Fruit fly (Drosophila melanogaster): ENCODE data around the gene Gr64e.

Gene Gr64e

DNA sequence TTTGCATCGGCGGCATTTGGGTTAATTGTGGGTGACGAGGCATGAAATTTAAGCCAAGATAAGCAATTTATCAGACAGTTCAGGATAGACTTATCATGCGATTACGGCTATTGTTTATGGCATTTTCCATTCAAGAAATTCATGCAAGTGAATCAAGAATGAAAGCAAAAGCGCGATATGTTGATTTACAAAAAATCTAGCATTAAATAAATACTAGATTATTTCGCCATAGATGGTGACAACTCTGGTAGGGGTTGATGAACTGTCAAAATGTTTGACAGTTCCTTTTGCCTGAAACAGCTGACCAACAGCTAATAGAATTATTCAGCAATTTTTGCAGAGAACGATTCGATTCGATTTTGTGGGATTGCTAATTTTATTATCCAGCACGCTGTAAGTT lies 37.1 kb downstream of the Gr64e start, which contains the start of gene CG32259:
CG32259 (plus strand) TSS at position 301 of the 400 bp plus-strand sequence.
- TF ChIP-seq CG12391 (tag; optimal IDR thresholded peaks at IDR 0.05) (no peak), CG6654 (GFP tag; optimal IDR thresholded peaks at IDR 0.05) (no peak), CG5953 (GFP tag; IDR thresholded peaks at IDR 0.05) (no peak), CG14441 (GFP tag; IDR thresholded peaks at IDR 0.05) (no peak), stwl (tag; optimal IDR thresholded peaks at IDR 0.05) (peak; percentile 84)

DNA sequence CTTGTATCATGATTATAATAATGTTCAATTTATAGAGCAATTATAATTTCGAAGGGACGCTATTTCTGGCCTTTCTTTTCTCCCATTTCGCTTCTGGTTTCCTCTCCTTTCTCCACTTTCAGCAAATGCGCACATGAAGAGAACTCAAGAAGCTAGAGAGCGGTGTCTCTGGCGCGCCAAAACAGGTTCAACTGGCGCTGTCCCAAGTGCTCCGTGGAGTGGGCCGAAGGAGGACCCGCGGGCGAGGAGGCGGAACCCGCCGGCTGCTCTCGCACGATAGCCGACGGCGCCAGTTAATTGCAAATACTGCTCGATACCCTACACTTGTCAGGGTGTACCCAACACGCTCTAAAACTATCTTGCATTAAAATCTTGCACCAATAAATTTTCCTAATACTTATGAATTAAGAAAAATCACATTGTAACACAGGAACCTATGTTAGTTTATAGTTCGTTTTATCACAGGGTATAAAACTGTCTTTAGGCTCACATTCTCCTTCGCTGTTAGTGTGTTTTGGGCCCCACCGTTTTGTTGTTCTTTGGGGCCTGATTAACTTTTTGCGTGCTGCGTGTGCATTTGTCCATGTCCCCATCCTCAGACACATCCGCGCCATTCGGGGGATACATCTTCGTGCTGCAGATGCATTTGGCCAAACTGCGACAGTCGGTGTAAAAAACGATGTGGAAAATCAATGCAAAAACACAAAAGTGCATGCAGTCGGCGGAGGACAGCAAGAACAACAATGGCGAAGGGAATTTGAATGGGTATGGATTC lies 38.5 kb downstream of the Gr64e start:
- TF ChIP-seq hbn (GFP tag; IDR thresholded peaks at IDR 0.05; ENCODE audit: partially characterized antibody) (no peak), schlank (tag; optimal IDR thresholded peaks at IDR 0.05) (peak; percentile 77), CG13287 (GFP tag; IDR thresholded peaks at IDR 0.05; ENCODE audit: partially characterized antibody) (no peak), Aef1 (GFP tag; IDR thresholded peaks at IDR 0.05) (peak; percentile 95), toy (GFP tag; IDR thresholded peaks at IDR 0.05) (peak; percentile 82), Drgx (GFP tag; IDR thresholded peaks at IDR 0.05) (peak; percentile 99), lilli (GFP tag; optimal IDR thresholded peaks at IDR 0.05) (peak; percentile 93), hkb (optimal IDR thresholded peaks at IDR 0.05) (no peak), hkb (GFP tag; IDR thresholded peaks at IDR 0.05) (peak; percentile 94), CG17802 (tag; optimal IDR thresholded peaks at IDR 0.05) (peak; percentile 70), Poxn (GFP tag; IDR thresholded peaks at IDR 0.05) (peak; percentile 84), bcd (GFP tag; optimal IDR thresholded peaks at IDR 0.05) (peak; percentile 89), slbo (GFP tag; IDR thresholded peaks at IDR 0.05) (peak; percentile 97), CG30403 (GFP tag; optimal IDR thresholded peaks at IDR 0.05) (peak; percentile 89), Stat92E (GFP tag; optimal IDR thresholded peaks at IDR 0.05) (no peak), CG4617 (GFP tag; optimal IDR thresholded peaks at IDR 0.05; ENCODE audit: borderline replicate concordance) (peak; percentile 31), stwl (tag; optimal IDR thresholded peaks at IDR 0.05) (no peak), CG8478 (optimal IDR thresholded peaks at IDR 0.05) (no peak), tap (tag; optimal IDR thresholded peaks at IDR 0.05) (peak; percentile 85), sug (tag; optimal IDR thresholded peaks at IDR 0.05) (peak; percentile 56), CG7372 (GFP tag; IDR thresholded peaks at IDR 0.05) (peak; percentile 88), CG5953 (GFP tag; IDR thresholded peaks at IDR 0.05) (peak; percentile 94), E2f1 (GFP tag; IDR thresholded peaks at IDR 0.05) (peak; percentile 87), CG3847 (GFP tag; IDR thresholded peaks at IDR 0.05) (peak; percentile 92), CG10654 (GFP tag; optimal IDR thresholded peaks at IDR 0.05) (peak; percentile 77), CG4730 (GFP tag; IDR thresholded peaks at IDR 0.05) (peak; percentile 90), crc (GFP tag; optimal IDR thresholded peaks at IDR 0.05) (peak; percentile 59), CG32767 (GFP tag; IDR thresholded peaks at IDR 0.05) (peak; percentile 90), crp (GFP tag; optimal IDR thresholded peaks at IDR 0.05) (peak in 1 of 2 experiments; percentile 24), CG10366 (GFP tag; IDR thresholded peaks at IDR 0.05) (peak; percentile 96), Dp (GFP tag; optimal IDR thresholded peaks at IDR 0.05) (no peak), fd96Cb (tag; optimal IDR thresholded peaks at IDR 0.05) (peak; percentile 82), btn (GFP tag; optimal IDR thresholded peaks at IDR 0.05) (peak; percentile 75), CG17359 (tag; optimal IDR thresholded peaks at IDR 0.05) (peak; percentile 92), H15 (GFP tag; IDR thresholded peaks at IDR 0.05) (peak; percentile 87), CG10209 (GFP tag; optimal IDR thresholded peaks at IDR 0.05) (peak; percentile 84), Chrac-16 (GFP tag; optimal IDR thresholded peaks at IDR 0.05) (peak; percentile 83), lmd (GFP tag; IDR thresholded peaks at IDR 0.05) (peak; percentile 95), CG3163 (GFP tag; optimal IDR thresholded peaks at IDR 0.05) (peak; percentile 71), phol (tag; optimal IDR thresholded peaks at IDR 0.05) (peak; percentile 80), dan (GFP tag; IDR thresholded peaks at IDR 0.05) (no peak), CG8359 (GFP tag; optimal IDR thresholded peaks at IDR 0.05; ENCODE audit: borderline replicate concordance) (peak; percentile 26), repo (GFP tag; optimal IDR thresholded peaks at IDR 0.05) (peak; percentile 76), tx (GFP tag; optimal IDR thresholded peaks at IDR 0.05) (peak; percentile 85), HLHmδ (GFP tag; optimal IDR thresholded peaks at IDR 0.05) (no peak)

All from whole organism, embryonic.